Worm (Caenorhabditis elegans): ENCODE measurements around the gene C30G12.6.

- no peak for TF ChIP-seq him-1 (tag; optimal IDR thresholded peaks at IDR 0.05)
- TF ChIP-seq W03F9.2 (tag; optimal IDR thresholded peaks at IDR 0.05): no peak
Measured at ce11 chrII:7287140-7287539, 8.7 kb downstream of the C30G12.6 start.

Measured in whole organism, L4/young adult.